Fruit fly (Drosophila melanogaster): Measurements from ENCODE around the gene Nprl2.
A peak's percentile ranks its signal among the peaks of the same experiment; 100 is the strongest.

Nprl2 gene

dm6 chrX:16839905-16840304 lies 44.3 kb downstream of the Nprl2 start (continued):
- TF ChIP-seq Dek (tag; optimal IDR thresholded peaks at IDR 0.05) (no peak), Bteb2 (GFP tag; optimal IDR thresholded peaks at IDR 0.05) (no peak), D19B (GFP tag; optimal IDR thresholded peaks at IDR 0.05) (no peak), CG14667 (GFP tag; IDR thresholded peaks at IDR 0.05) (no peak), lbe (GFP tag; optimal IDR thresholded peaks at IDR 0.05) (no peak), Aef1 (GFP tag; IDR thresholded peaks at IDR 0.05) (peak; percentile 11; the same call in 1 of the 3 replicates), lmd (GFP tag; IDR thresholded peaks at IDR 0.05) (no peak; the same call in 1 of the 2 replicates), Oli (tag; optimal IDR thresholded peaks at IDR 0.05) (no peak), CG4730 (GFP tag; IDR thresholded peaks at IDR 0.05) (no peak), Dip2 (GFP tag; IDR thresholded peaks at IDR 0.05) (no peak), CG8388 (GFP tag; optimal IDR thresholded peaks at IDR 0.05) (no peak), bowl (GFP tag; IDR thresholded peaks at IDR 0.05) (no peak), lov (optimal IDR thresholded peaks at IDR 0.05) (no peak), lov (GFP tag; IDR thresholded peaks at IDR 0.05) (0 out of 3 replicates have a peak, but pooled peaks have one; percentile 27), Fer3 (tag; optimal IDR thresholded peaks at IDR 0.05) (no peak), Dref (GFP tag; IDR thresholded peaks at IDR 0.05) (no peak; the same call in 1 of the 2 replicates), ssp (GFP tag; IDR thresholded peaks at IDR 0.05) (no peak), CG17328 (GFP tag; IDR thresholded peaks at IDR 0.05) (0 out of 2 replicates have a peak, but pooled peaks have one; percentile 16), tna (GFP tag; IDR thresholded peaks at IDR 0.05; ENCODE audit: partially characterized antibody) (no peak), her (GFP tag; optimal IDR thresholded peaks at IDR 0.05) (no peak), CG18599 (GFP tag; optimal IDR thresholded peaks at IDR 0.05) (no peak), CG3407 (GFP tag; optimal IDR thresholded peaks at IDR 0.05) (no peak), CG15269 (tag; optimal IDR thresholded peaks at IDR 0.05) (no peak), Hand (GFP tag; optimal IDR thresholded peaks at IDR 0.05) (no peak), Sox100B (GFP tag; optimal IDR thresholded peaks at IDR 0.05) (no peak), Fer2 (tag; optimal IDR thresholded peaks at IDR 0.05) (no peak), pan (optimal IDR thresholded peaks at IDR 0.05) (no peak), pan (GFP tag; optimal IDR thresholded peaks at IDR 0.05 in 1 of 2, IDR thresholded peaks at IDR 0.05 in 1 of 2) (no peak), CG12155 (GFP tag; optimal IDR thresholded peaks at IDR 0.05) (no peak), CG3163 (GFP tag; optimal IDR thresholded peaks at IDR 0.05) (peak; percentile 14), C15 (GFP tag; IDR thresholded peaks at IDR 0.05) (no peak), tap (tag; optimal IDR thresholded peaks at IDR 0.05) (no peak), h (optimal IDR thresholded peaks at IDR 0.05) (no peak), CG15696 (tag; optimal IDR thresholded peaks at IDR 0.05) (no peak), Lhr (GFP tag; optimal IDR thresholded peaks at IDR 0.05) (peak; percentile 14), CG12942 (GFP tag; optimal IDR thresholded peaks at IDR 0.05) (no peak), Ravus (GFP tag; IDR thresholded peaks at IDR 0.05) (no peak), CG11093 (GFP tag; IDR thresholded peaks at IDR 0.05) (no peak), CG10431 (GFP tag; optimal IDR thresholded peaks at IDR 0.05) (no peak), CG17612 (GFP tag; IDR thresholded peaks at IDR 0.05) (no peak), br (optimal IDR thresholded peaks at IDR 0.05) (no peak), CG8281 (tag; optimal IDR thresholded peaks at IDR 0.05) (no peak), kah (GFP tag; optimal IDR thresholded peaks at IDR 0.05) (no peak), CG10321 (GFP tag; IDR thresholded peaks at IDR 0.05) (no peak), Gsc (GFP tag; IDR thresholded peaks at IDR 0.05) (no peak), row (GFP tag; IDR thresholded peaks at IDR 0.05) (peak; percentile 42; the same call in 2 of the 3 replicates), sna (GFP tag; IDR thresholded peaks at IDR 0.05; ENCODE audit: partially characterized antibody) (no peak), chm (GFP tag; IDR thresholded peaks at IDR 0.05) (no peak), CG7928 (GFP tag; optimal IDR thresholded peaks at IDR 0.05) (no peak), unc-4 (GFP tag; IDR thresholded peaks at IDR 0.05; ENCODE audit: partially characterized antibody) (no peak), CG11247 (GFP tag; IDR thresholded peaks at IDR 0.05) (peak; percentile 34; the same call in 1 of the 2 replicates), CG2712 (tag; optimal IDR thresholded peaks at IDR 0.05) (no peak), TFAM (GFP tag; optimal IDR thresholded peaks at IDR 0.05) (no peak)
